Worm (Caenorhabditis elegans) whole organism, late embryonic: ENCODE results near the gene F58E2.4.
"Not testable (repeated sequence)": the region's sequence is repeated elsewhere in the genome, so short reads cannot be mapped to it uniquely, and the experiment has no call there.

Experiments
- C08G9.2 ChIP-seq: sonication (generic microtip); optimal IDR thresholded peaks from 2 replicates; lab custom pipeline; 2016; ENCODE audit warnings: mild to moderate bottlenecking, missing genetic modification characterization, moderate library complexity, missing compliant biosample characterization
- C38D4.7 ChIP-seq: fragments of 200-800 bp; sonication (Bioruptor generic); optimal IDR thresholded peaks from 2 replicates; lab custom pipeline; 2018; ENCODE audit warnings: mild to moderate bottlenecking, missing genetic modification characterization, moderate library complexity, missing compliant biosample characterization
- F13H6.1 ChIP-seq: sonication (generic microtip); optimal IDR thresholded peaks from 2 replicates; lab custom pipeline; 2016; ENCODE audit warnings: missing genetic modification characterization, missing compliant biosample characterization
- K02D7.2 ChIP-seq: sonication (generic microtip); optimal IDR thresholded peaks from 2 replicates; lab custom pipeline; 2017; ENCODE audit warnings: mild to moderate bottlenecking, missing genetic modification characterization, missing compliant biosample characterization
- K09A11.1 ChIP-seq: sonication (generic microtip); optimal IDR thresholded peaks from 2 replicates; lab custom pipeline; 2017; ENCODE audit warnings: antibody characterized with exemption, mild to moderate bottlenecking, missing genetic modification characterization, missing compliant biosample characterization; ENCODE audit not compliant: insufficient read depth
- Y22D7AL.16 ChIP-seq: sonication (generic microtip); optimal IDR thresholded peaks from 2 replicates; lab custom pipeline; 2016; ENCODE audit warnings: missing genetic modification characterization, missing compliant biosample characterization
- ahr-1 ChIP-seq: sonication (generic microtip); optimal IDR thresholded peaks from 2 replicates; lab custom pipeline; 2016; ENCODE audit warnings: missing genetic modification characterization, missing compliant biosample characterization
- ceh-18 ChIP-seq: sonication (generic microtip); optimal IDR thresholded peaks from 2 replicates; lab custom pipeline; 2016; ENCODE audit warnings: missing genetic modification characterization, missing compliant biosample characterization
- ceh-19 ChIP-seq: fragments of 200-800 bp; sonication (Bioruptor generic); optimal IDR thresholded peaks from 2 replicates; lab custom pipeline; 2018; ENCODE audit warnings: mild to moderate bottlenecking, missing genetic modification characterization, missing compliant biosample characterization
- ceh-22 ChIP-seq: sonication (generic microtip); optimal IDR thresholded peaks from 2 replicates; lab custom pipeline; 2017; ENCODE audit warnings: missing biosample characterization, missing genetic modification characterization
- ceh-24 ChIP-seq: sonication (generic microtip); optimal IDR thresholded peaks from 2 replicates; lab custom pipeline; 2016; ENCODE audit warnings: mild to moderate bottlenecking, missing genetic modification characterization, missing compliant biosample characterization
- ceh-30 ChIP-seq: fragments of 150-350 bp; optimal IDR thresholded peaks from 2 replicates; lab custom pipeline; 2014; ENCODE audit warnings: missing biosample characterization, missing genetic modification characterization
- ceh-31 ChIP-seq: sonication (generic microtip); optimal IDR thresholded peaks from 2 replicates; lab custom pipeline; 2016; ENCODE audit warnings: missing genetic modification characterization, missing compliant biosample characterization
- ceh-34 ChIP-seq: sonication (generic microtip); optimal IDR thresholded peaks from 2 replicates; lab custom pipeline; 2016; ENCODE audit warnings: mild to moderate bottlenecking, missing genetic modification characterization, missing compliant biosample characterization
- ceh-45 ChIP-seq: fragments of 200-800 bp; sonication (Bioruptor generic); IDR thresholded peaks from 2 replicates; pipeline ENCODE4 v1.3.6; 2022; ENCODE audit warnings: missing genetic modification reagents, missing genetic modification characterization, missing compliant biosample characterization
- ceh-6 ChIP-seq: fragments of 200-800 bp; sonication (Bioruptor generic); optimal IDR thresholded peaks from 2 replicates; lab custom pipeline; 2018; ENCODE audit warnings: mild to moderate bottlenecking, missing genetic modification characterization, missing compliant biosample characterization
- che-1 ChIP-seq: sonication (generic microtip); optimal IDR thresholded peaks from 2 replicates; lab custom pipeline; 2016; ENCODE audit warnings: mild to moderate bottlenecking, missing genetic modification characterization, missing compliant biosample characterization
- dmd-4 ChIP-seq: sonication (generic microtip); optimal IDR thresholded peaks from 2 replicates; lab custom pipeline; 2016; ENCODE audit warnings: borderline replicate concordance, missing genetic modification characterization, missing compliant biosample characterization
- elt-2 ChIP-seq: sonication (generic microtip); optimal IDR thresholded peaks from 2 replicates; lab custom pipeline; 2016; ENCODE audit warnings: missing genetic modification reagents, missing genetic modification characterization, missing compliant biosample characterization
- elt-4 ChIP-seq: sonication (generic microtip); optimal IDR thresholded peaks from 2 replicates; lab custom pipeline; 2016; ENCODE audit warnings: missing genetic modification characterization, missing compliant biosample characterization
- eyg-1 ChIP-seq: sonication (generic microtip); optimal IDR thresholded peaks from 2 replicates; lab custom pipeline; 2016; ENCODE audit warnings: missing genotype, missing genetic modification characterization, missing compliant biosample characterization
- fkh-10 ChIP-seq: fragments of 150-350 bp; optimal IDR thresholded peaks from 2 replicates; lab custom pipeline; 2014; ENCODE audit warnings: missing biosample characterization, missing genetic modification reagents, missing genetic modification characterization
- fkh-6 ChIP-seq: sonication (generic microtip); optimal IDR thresholded peaks from 2 replicates; lab custom pipeline; 2016; ENCODE audit warnings: missing genetic modification characterization, missing compliant biosample characterization
- hlh-13 ChIP-seq: fragments of 200-800 bp; sonication (Bioruptor generic); optimal IDR thresholded peaks from 2 replicates; lab custom pipeline; 2018; ENCODE audit warnings: mild to moderate bottlenecking, missing genetic modification characterization, missing compliant biosample characterization
- hlh-15 ChIP-seq: sonication (generic microtip); optimal IDR thresholded peaks from 2 replicates; lab custom pipeline; 2016; ENCODE audit warnings: missing genetic modification characterization, missing compliant biosample characterization
- hlh-30 ChIP-seq: sonication (generic microtip); optimal IDR thresholded peaks from 2 replicates; lab custom pipeline; 2017; ENCODE audit warnings: antibody characterized with exemption, missing genetic modification characterization, missing compliant biosample characterization; ENCODE audit not compliant: insufficient read depth
- hlh-6 ChIP-seq: sonication (generic microtip); optimal IDR thresholded peaks from 2 replicates; lab custom pipeline; 2016; ENCODE audit warnings: missing genotype, missing genetic modification characterization, missing compliant biosample characterization
- lim-6 ChIP-seq: sonication (generic microtip); optimal IDR thresholded peaks from 2 replicates; lab custom pipeline; 2016; ENCODE audit warnings: missing genetic modification characterization, missing compliant biosample characterization
- madf-2 ChIP-seq: sonication (generic microtip); optimal IDR thresholded peaks from 2 replicates; lab custom pipeline; 2017; ENCODE audit warnings: missing genetic modification characterization, missing compliant biosample characterization
- odd-2 ChIP-seq: sonication (generic microtip); optimal IDR thresholded peaks from 2 replicates; lab custom pipeline; 2017; ENCODE audit warnings: antibody characterized with exemption, mild to moderate bottlenecking, missing genetic modification characterization, missing compliant biosample characterization
- pha-2 ChIP-seq: sonication (generic microtip); optimal IDR thresholded peaks from 2 replicates; lab custom pipeline; 2017; ENCODE audit warnings: mild to moderate bottlenecking, missing genetic modification characterization, missing compliant biosample characterization
- pha-4 ChIP-seq: fragments of 150-350 bp; optimal IDR thresholded peaks from 2 replicates; lab custom pipeline; 2018; ENCODE audit warnings: missing biosample characterization, missing genetic modification reagents, missing genetic modification characterization
- pros-1 ChIP-seq: fragments of 150-350 bp; optimal IDR thresholded peaks from 2 replicates; lab custom pipeline; 2014; ENCODE audit warnings: missing biosample characterization, missing genetic modification reagents, missing genetic modification characterization
- ref-2 ChIP-seq: sonication (generic microtip); optimal IDR thresholded peaks from 2 replicates; lab custom pipeline; 2016; ENCODE audit warnings: missing genetic modification characterization, missing compliant biosample characterization
- sdc-2 ChIP-seq: sonication (generic microtip); optimal IDR thresholded peaks from 2 replicates; lab custom pipeline; 2016; ENCODE audit warnings: missing genotype, missing genetic modification characterization, missing compliant biosample characterization
- unc-42 ChIP-seq: sonication (generic microtip); optimal IDR thresholded peaks from 2 replicates; lab custom pipeline; 2016; ENCODE audit warnings: missing genotype, missing genetic modification characterization, missing compliant biosample characterization
- unc-86 ChIP-seq: sonication (generic microtip); optimal IDR thresholded peaks from 2 replicates; lab custom pipeline; 2016; ENCODE audit warnings: missing genetic modification characterization, missing compliant biosample characterization
- ztf-16 ChIP-seq: sonication (generic microtip); optimal IDR thresholded peaks from 2 replicates; lab custom pipeline; 2017; ENCODE audit warnings: missing genetic modification characterization, missing compliant biosample characterization

Gene F58E2.4

ce11 chrIV:3433387-3433786 lies 29.8 kb upstream of the F58E2.4 start, which contains the start of gene C04C3.7:
TSS of gene C04C3.7 (minus strand) at chrIV:3433487.
- TF ChIP-seq sdc-2; ceh-6 (GFP tag; lab: Kevin White, UChicago); hlh-30 (tag; lab: Kevin White, UChicago): not testable (repeated sequence)

ce11 chrIV:3436021-3436420 lies 27.2 kb upstream of the F58E2.4 start, which contains the start of gene srz-32:
TSS of gene srz-32 (plus strand) at chrIV:3436321.
- no peak for TF ChIP-seq ceh-24 (tag; lab: Kevin White, UChicago)
- no peak for TF ChIP-seq fkh-6 (tag; lab: Kevin White, UChicago)

- TF ChIP-seq C38D4.7 (no peak), fkh-10 (no peak), dmd-4 (tag; lab: Kevin White, UChicago) (no peak), pha-2 (no peak), ref-2 (tag; lab: Kevin White, UChicago) (no peak), ceh-45 (GFP tag; lab: Robert Waterston, UW) (no peak), ceh-30 (no peak), madf-2 (tag; lab: Kevin White, UChicago) (no peak), K02D7.2 (tag; lab: Kevin White, UChicago) (no peak), hlh-13 (GFP tag; lab: Kevin White, UChicago) (no peak), eyg-1 (tag; lab: Kevin White, UChicago) (no peak), hlh-6 (tag; lab: Kevin White, UChicago) (no peak), che-1 (tag; lab: Kevin White, UChicago) (no peak), ahr-1 (tag; lab: Kevin White, UChicago) (no peak), ztf-16 (tag; lab: Kevin White, UChicago) (no peak), ceh-19 (GFP tag; lab: Kevin White, UChicago) (no peak), unc-86 (no peak), K09A11.1 (no peak), elt-4 (tag; lab: Kevin White, UChicago) (no peak)
Measured at ce11 chrIV:3438022-3438421, 25.2 kb upstream of the F58E2.4 start, which contains the start of gene grd-13. TSS of gene grd-13 (plus strand) at chrIV:3438312.

- TF ChIP-seq ceh-22 (tag; lab: Kevin White, UChicago) (no peak), hlh-15 (tag; lab: Kevin White, UChicago) (no peak), Y22D7AL.16 (tag; lab: Kevin White, UChicago) (no peak), unc-86 (no peak), ceh-31 (tag; lab: Kevin White, UChicago) (no peak), unc-42 (no peak), pha-4 (tag; lab: Kevin White, UChicago) (no peak), ceh-18 (tag; lab: Kevin White, UChicago) (no peak), lim-6 (tag; lab: Kevin White, UChicago) (no peak), F13H6.1 (tag; lab: Kevin White, UChicago) (no peak), elt-2 (no peak), C08G9.2 (no peak), ceh-34 (no peak), pros-1 (tag; lab: Kevin White, UChicago) (no peak), fkh-6 (tag; lab: Kevin White, UChicago) (no peak)
Measured at ce11 chrIV:3439354-3439753, 23.8 kb upstream of the F58E2.4 start, which contains the start of gene grd-3. TSS of gene grd-3 (plus strand) at chrIV:3439655.

- TF ChIP-seq odd-2 (tag; lab: Kevin White, UChicago), result no peak
- TF ChIP-seq ahr-1 (tag; lab: Kevin White, UChicago), result no peak
Measured at ce11 chrIV:3440848-3441247, 22.3 kb upstream of the F58E2.4 start, which contains the start of gene grd-10. TSS of gene grd-10 (plus strand) at chrIV:3441055.
